Worm (Caenorhabditis elegans) whole organism, L3 larva: ENCODE measurements around the gene dos-3.

Experiments used
- R02D3.7 ChIP-seq: fragments of 150-350 bp; optimal IDR thresholded peaks from 2 replicates; lab custom pipeline; 2014; ENCODE audit warnings: missing biosample characterization, missing genetic modification characterization
- ZK546.5 ChIP-seq: sonication (generic microtip); optimal IDR thresholded peaks from 2 replicates; lab custom pipeline; 2017; ENCODE audit warnings: missing biosample characterization, missing genetic modification characterization
- aly-2 ChIP-seq: fragments of 150-350 bp; optimal IDR thresholded peaks from 2 replicates; lab custom pipeline; 2014; ENCODE audit warnings: missing biosample characterization, missing genetic modification characterization
- ceh-16 ChIP-seq: sonication (generic microtip); optimal IDR thresholded peaks from 2 replicates; lab custom pipeline; 2017; ENCODE audit warnings: missing biosample characterization, missing genetic modification characterization
- ceh-28 ChIP-seq: fragments of 150-350 bp; optimal IDR thresholded peaks from 2 replicates; lab custom pipeline; 2014; ENCODE audit warnings: missing biosample characterization, missing genetic modification reagents, missing genetic modification characterization
- ceh-9 ChIP-seq: sonication (generic microtip); optimal IDR thresholded peaks from 2 replicates; lab custom pipeline; 2018; ENCODE audit warnings: missing biosample characterization, missing genetic modification characterization
- daf-12 ChIP-seq: fragments of 150-350 bp; optimal IDR thresholded peaks from 2 replicates; lab custom pipeline; 2014; ENCODE audit warnings: missing biosample characterization, missing genetic modification reagents, missing genetic modification characterization
- egl-27 ChIP-seq: sonication (generic microtip); optimal IDR thresholded peaks from 4 replicates; lab custom pipeline; 2017; ENCODE audit warnings: missing biosample characterization, missing genetic modification reagents, missing genetic modification characterization
- elt-1 ChIP-seq: fragments of 150-350 bp; optimal IDR thresholded peaks from 2 replicates; lab custom pipeline; 2014; ENCODE audit warnings: missing biosample characterization, missing genetic modification characterization
- elt-3 ChIP-seq, 3 experiments: fragments of 150-350 bp in 1 of 3; sonication (generic microtip) in 2 of 3; optimal IDR thresholded peaks; 2 replicates in 2 of 3; 4 replicates in 1 of 3; lab custom pipeline; 2014 to 2017; ENCODE audit warnings: missing biosample characterization in 3 of 3, missing genetic modification characterization in 3 of 3
- fkh-10 ChIP-seq: sonication (generic microtip); optimal IDR thresholded peaks from 2 replicates; lab custom pipeline; 2017; ENCODE audit warnings: missing biosample characterization, missing genetic modification reagents, missing genetic modification characterization
- fkh-2 ChIP-seq: fragments of 150-350 bp; optimal IDR thresholded peaks from 2 replicates; lab custom pipeline; 2014; ENCODE audit warnings: missing biosample characterization, missing genetic modification reagents, missing genetic modification characterization
- fos-1 ChIP-seq: fragments of 150-350 bp; optimal IDR thresholded peaks from 2 replicates; lab custom pipeline; 2014; ENCODE audit warnings: missing biosample characterization, missing genetic modification characterization
- hmg-11 ChIP-seq: sonication (generic microtip); optimal IDR thresholded peaks from 2 replicates; lab custom pipeline; 2016; ENCODE audit warnings: missing genetic modification characterization, missing compliant biosample characterization
- jun-1 ChIP-seq: fragments of 150-350 bp; optimal IDR thresholded peaks from 2 replicates; lab custom pipeline; 2014; ENCODE audit warnings: missing biosample characterization, missing genetic modification reagents, missing genetic modification characterization
- lin-39 ChIP-seq: fragments of 150-350 bp; optimal IDR thresholded peaks from 2 replicates; lab custom pipeline; 2018; ENCODE audit warnings: missing biosample characterization, missing genetic modification reagents, missing genetic modification characterization
- mdl-1 ChIP-seq: fragments of 150-350 bp; optimal IDR thresholded peaks from 2 replicates; lab custom pipeline; 2014; ENCODE audit warnings: missing biosample characterization, missing genetic modification characterization
- mml-1 ChIP-seq: fragments of 150-350 bp; sonication (generic microtip); optimal IDR thresholded peaks from 3 replicates; lab custom pipeline; 2014; ENCODE audit warnings: missing biosample characterization, missing genetic modification characterization
- nfya-1 ChIP-seq: sonication (generic microtip); optimal IDR thresholded peaks from 2 replicates; lab custom pipeline; 2017; ENCODE audit warnings: missing genetic modification characterization, mild to moderate bottlenecking, missing compliant biosample characterization, antibody characterized with exemption, moderate library complexity; ENCODE audit not compliant: insufficient read depth
- nhr-11 ChIP-seq: fragments of 150-350 bp; optimal IDR thresholded peaks from 2 replicates; lab custom pipeline; 2014; ENCODE audit warnings: missing biosample characterization, missing genetic modification characterization
- nhr-12 ChIP-seq: fragments of 150-350 bp; optimal IDR thresholded peaks from 2 replicates; lab custom pipeline; 2014; ENCODE audit warnings: missing biosample characterization, missing genetic modification characterization
- nhr-25 ChIP-seq: sonication (generic microtip); optimal IDR thresholded peaks from 2 replicates; lab custom pipeline; 2017; ENCODE audit warnings: missing biosample characterization, missing genetic modification characterization
- nhr-28 ChIP-seq: fragments of 150-350 bp; optimal IDR thresholded peaks from 2 replicates; lab custom pipeline; 2014; ENCODE audit warnings: missing biosample characterization, missing genetic modification characterization
- nhr-43 ChIP-seq: sonication (generic microtip); optimal IDR thresholded peaks from 2 replicates; lab custom pipeline; 2016; ENCODE audit warnings: mild to moderate bottlenecking, missing genetic modification characterization, missing compliant biosample characterization; ENCODE audit not compliant: poor library complexity, severe bottlenecking
- nhr-67 ChIP-seq: fragments of 150-350 bp; optimal IDR thresholded peaks from 2 replicates; lab custom pipeline; 2014; ENCODE audit warnings: missing biosample characterization, missing genetic modification characterization
- nhr-76 ChIP-seq: fragments of 150-350 bp; sonication (generic microtip); optimal IDR thresholded peaks from 5 replicates; lab custom pipeline; 2014; ENCODE audit warnings: missing biosample characterization, missing genetic modification characterization
- nhr-77 ChIP-seq: fragments of 150-350 bp; optimal IDR thresholded peaks from 2 replicates; lab custom pipeline; 2014; ENCODE audit warnings: missing biosample characterization, missing genetic modification characterization
- pha-4 ChIP-seq: fragments of 150-350 bp; optimal IDR thresholded peaks from 2 replicates; lab custom pipeline; 2014; ENCODE audit warnings: missing biosample characterization, missing genetic modification reagents, missing genetic modification characterization
- pqm-1 ChIP-seq: fragments of 150-350 bp; optimal IDR thresholded peaks from 2 replicates; lab custom pipeline; 2017; ENCODE audit warnings: missing biosample characterization, missing genetic modification characterization, inconsistent platforms
- sea-2 ChIP-seq: fragments of 150-350 bp; sonication (generic microtip); optimal IDR thresholded peaks from 4 replicates; lab custom pipeline; 2014; ENCODE audit warnings: missing biosample characterization, missing genetic modification reagents, missing genetic modification characterization
- skn-1 ChIP-seq: fragments of 150-350 bp; optimal IDR thresholded peaks from 2 replicates; lab custom pipeline; 2014; ENCODE audit warnings: missing biosample characterization, missing genetic modification characterization
- snpc-4 ChIP-seq: fragments of 150-350 bp; optimal IDR thresholded peaks from 2 replicates; lab custom pipeline; 2014; ENCODE audit warnings: missing biosample characterization, missing genetic modification characterization
- unc-39 ChIP-seq: sonication (generic microtip); optimal IDR thresholded peaks from 4 replicates; lab custom pipeline; 2017; ENCODE audit warnings: missing biosample characterization, missing genetic modification characterization
- unc-62 ChIP-seq: fragments of 150-350 bp; sonication (generic microtip); optimal IDR thresholded peaks from 4 replicates; lab custom pipeline; 2014; ENCODE audit warnings: missing biosample characterization, missing genetic modification reagents, missing genetic modification characterization
- ztf-11 ChIP-seq: fragments of 150-350 bp; optimal IDR thresholded peaks from 2 replicates; lab custom pipeline; 2014; ENCODE audit warnings: missing biosample characterization, missing genetic modification characterization

dos-3 gene

DNA sequence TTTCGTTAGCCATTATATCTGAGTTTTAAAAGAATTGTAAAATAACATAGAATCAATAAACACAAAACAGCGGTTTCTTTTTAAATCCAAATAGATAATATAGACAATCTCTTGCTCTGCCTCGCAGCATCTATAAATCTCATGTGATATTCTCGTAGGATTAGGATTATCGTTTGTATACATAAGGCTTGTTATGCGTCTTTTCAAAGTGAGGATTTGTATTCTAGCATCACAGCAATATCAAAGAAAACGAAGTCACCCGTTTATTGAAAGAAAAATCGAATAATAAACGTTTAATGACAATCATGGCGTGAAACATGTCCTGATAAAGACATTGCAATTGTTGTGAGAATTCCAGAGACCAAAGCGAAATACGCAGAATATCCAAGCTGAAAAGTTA, 33.0 kb upstream of the dos-3 start, which contains the start of the genes T24C4.3 and clc-20:
TSS of gene T24C4.3 (minus strand) at position 101 of the 400 bp plus-strand sequence.
TSS of gene clc-20 (plus strand) at position 211 of the 400 bp plus-strand sequence.
- no peak for TF ChIP-seq ZK546.5
- no peak for TF ChIP-seq nhr-28
- TF ChIP-seq daf-12 (tag; lab: Kevin White, UChicago), result no peak
- no peak for TF ChIP-seq nhr-76
- TF ChIP-seq nhr-77 (tag; lab: Kevin White, UChicago), result no peak
- TF ChIP-seq nfya-1 (tag; lab: Kevin White, UChicago), result no peak
- TF ChIP-seq mml-1 (tag; lab: Kevin White, UChicago), result no peak
- TF ChIP-seq pha-4 (tag; lab: Kevin White, UChicago), result no peak
- TF ChIP-seq mdl-1, result no peak
- no peak for TF ChIP-seq snpc-4 (tag; lab: Kevin White, UChicago)
- TF ChIP-seq, all 47 proteins: peak for 0

ce11 chrIII:870555-870954, 31.2 kb upstream of the dos-3 start:
- TF ChIP-seq nhr-12 (tag; lab: Kevin White, UChicago) (no peak), nhr-25 (tag; lab: Kevin White, UChicago) (no peak), elt-1 (no peak), pqm-1 (no peak), nhr-67 (tag; lab: Kevin White, UChicago) (no peak), ceh-16 (tag; lab: Kevin White, UChicago) (no peak), jun-1 (no peak), unc-39 (no peak), sea-2 (GFP tag; lab: Kevin White, UChicago) (no peak), ZK546.5 (no peak)

DNA sequence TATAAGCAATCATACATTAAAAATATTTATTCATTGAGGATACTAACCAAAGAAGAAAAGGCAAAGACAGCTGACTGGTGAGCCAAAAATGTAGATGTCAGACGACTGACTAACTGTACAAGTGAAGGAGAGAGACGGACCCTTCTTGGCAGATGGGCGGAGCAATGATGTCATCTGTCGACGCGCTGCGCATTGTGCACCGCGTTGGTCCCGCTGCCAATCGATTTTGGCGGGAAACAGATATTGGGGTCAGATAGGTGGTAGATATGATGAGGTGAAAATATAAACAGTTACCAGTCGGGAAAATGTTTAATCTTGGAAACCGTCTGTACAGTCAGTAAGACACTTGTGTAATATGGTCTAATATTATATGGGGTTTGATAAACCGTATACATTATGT, 30.5 kb upstream of the dos-3 start, which contains the start of gene T24C4.2:
TSS of gene T24C4.2 (minus strand) at position 101 of the 400 bp plus-strand sequence.
- TF ChIP-seq lin-39 (tag; lab: Kevin White, UChicago) (no peak), pha-4 (tag; lab: Kevin White, UChicago) (no peak), unc-62 (no peak), nhr-67 (tag; lab: Kevin White, UChicago) (no peak), aly-2 (tag; lab: Kevin White, UChicago) (no peak), nhr-25 (tag; lab: Kevin White, UChicago) (no peak), nhr-12 (tag; lab: Kevin White, UChicago) (no peak), R02D3.7 (tag; lab: Kevin White, UChicago) (no peak), fkh-2 (tag; lab: Kevin White, UChicago) (no peak), fkh-10 (GFP tag; lab: Kevin White, UChicago) (no peak), hmg-11 (no peak)

DNA sequence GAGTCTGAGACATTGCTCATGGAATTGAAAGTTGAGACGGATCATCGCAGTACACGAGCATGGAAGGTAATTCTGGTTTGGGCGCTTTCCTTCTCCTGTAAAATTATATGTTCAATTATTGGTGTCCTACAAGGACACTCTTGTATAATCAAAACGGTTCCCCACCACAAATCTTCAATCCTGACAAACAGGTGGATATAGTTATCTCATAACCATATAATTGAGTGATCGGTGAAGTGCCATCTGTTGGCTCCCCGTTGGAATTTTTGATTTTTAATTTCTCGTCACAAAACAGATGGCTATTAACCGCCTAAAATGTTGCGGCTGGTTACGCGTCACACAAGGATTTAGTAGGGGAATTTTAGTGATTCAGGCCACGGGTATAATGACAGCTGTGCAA, 29.5 kb upstream of the dos-3 start:
- no peak for TF ChIP-seq fkh-10 (GFP tag; lab: Kevin White, UChicago)
- TF ChIP-seq R02D3.7 (tag; lab: Kevin White, UChicago), result no peak
- no peak for TF ChIP-seq nhr-12 (tag; lab: Kevin White, UChicago)
- TF ChIP-seq sea-2 (GFP tag; lab: Kevin White, UChicago), result no peak
- TF ChIP-seq nhr-11 (tag; lab: Kevin White, UChicago), result no peak
- TF ChIP-seq ceh-28 (tag; lab: Kevin White, UChicago), result no peak
- no peak for TF ChIP-seq nhr-28
- TF ChIP-seq nhr-43 (tag; lab: Kevin White, UChicago), result no peak
- no peak for TF ChIP-seq egl-27
- TF ChIP-seq jun-1, result no peak
- no peak for TF ChIP-seq fkh-2 (tag; lab: Kevin White, UChicago)

DNA sequence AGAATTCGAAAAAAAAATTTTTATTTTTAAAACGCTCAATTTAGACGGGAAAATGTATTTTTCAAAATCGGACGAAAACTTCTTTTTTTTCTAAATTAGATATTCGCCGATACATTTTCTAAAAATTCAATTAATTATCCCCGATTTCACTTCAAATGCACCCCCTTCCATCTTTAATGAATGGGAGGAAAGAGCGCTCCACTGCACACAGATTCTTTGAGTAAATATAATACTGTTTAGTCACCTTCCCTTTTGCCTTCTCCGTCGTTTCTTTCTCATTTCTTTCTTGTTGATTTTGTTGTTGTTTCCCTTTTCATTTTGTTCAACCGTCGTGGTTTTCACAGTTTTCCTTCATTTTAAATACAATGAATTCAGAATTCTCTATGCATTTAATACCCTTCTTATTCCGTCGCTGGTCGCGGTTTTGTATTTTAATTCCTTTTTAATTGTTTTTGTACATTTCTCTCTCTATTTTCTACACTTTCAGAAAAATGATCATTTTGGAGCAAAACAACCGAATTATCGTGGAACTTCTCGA, 22.5 kb upstream of the dos-3 start, which contains the start of gene arx-4:
TSS of gene arx-4 (plus strand) at position 488 of the 538 bp plus-strand sequence.
- peak; percentile 88 for TF ChIP-seq pha-4 (tag; lab: Kevin White, UChicago)
- TF ChIP-seq nfya-1 (tag; lab: Kevin White, UChicago), result no peak
- TF ChIP-seq ZK546.5, result no peak
- TF ChIP-seq elt-1, result no peak
- peak; percentile 10 for TF ChIP-seq hmg-11
- no peak for TF ChIP-seq fos-1 (tag; lab: Kevin White, UChicago)
- TF ChIP-seq, all 47 proteins: peak for 2

ce11 chrIII:859898-860297, 20.5 kb upstream of the dos-3 start, which contains the start of gene exos-4.2:
Gene exos-4.2 (plus strand): TSS chrIII:860198.
- TF ChIP-seq fkh-10 (GFP tag; lab: Kevin White, UChicago) (no peak), ceh-28 (tag; lab: Kevin White, UChicago) (no peak), R02D3.7 (tag; lab: Kevin White, UChicago) (no peak), mdl-1 (no peak), mml-1 (tag; lab: Kevin White, UChicago) (no peak), jun-1 (no peak), ceh-9 (tag; lab: Kevin White, UChicago) (no peak), sea-2 (GFP tag; lab: Kevin White, UChicago) (no peak), ztf-11 (no peak), fos-1 (tag; lab: Kevin White, UChicago) (no peak), skn-1 (tag; lab: Kevin White, UChicago) (no peak), elt-3 (tag; optimal IDR thresholded peaks at IDR 0.05; lab: Kevin White, UChicago) (no peak), nhr-67 (tag; lab: Kevin White, UChicago) (no peak), unc-62 (no peak)
